Worm (Caenorhabditis elegans) whole organism, L4 larva: ENCODE data around the gene ifa-4.

Experiments
- hmg-1.1 ChIP-seq: fragments of 200-800 bp; sonication (Bioruptor generic); IDR thresholded peaks from 2 replicates; pipeline ENCODE4 v1.3.6; 2022; ENCODE audit warnings: missing genetic modification reagents, missing genetic modification characterization, missing compliant biosample characterization
- nhr-76 ChIP-seq: fragments of 150-350 bp; optimal IDR thresholded peaks from 2 replicates; lab custom pipeline; 2014; ENCODE audit warnings: missing biosample characterization, missing genetic modification characterization

DNA sequence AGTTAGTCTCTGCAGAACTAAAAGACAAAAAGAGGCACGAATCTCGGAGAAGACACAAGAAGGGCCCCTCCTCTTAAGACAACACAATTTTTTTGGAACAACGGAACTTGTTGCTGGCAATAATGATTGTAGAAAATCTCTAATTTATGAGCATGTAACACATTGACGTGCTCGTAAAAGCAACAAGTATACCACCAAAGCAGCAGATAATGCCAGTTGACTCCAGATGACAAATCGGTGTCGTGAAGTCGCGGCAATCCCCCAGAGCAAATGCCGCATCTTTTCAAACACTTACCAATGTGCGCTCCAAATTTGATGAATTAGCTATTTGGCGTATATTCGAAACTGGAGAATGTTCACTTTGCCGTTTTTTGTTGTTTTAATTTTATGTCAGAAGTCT lies 51.6 kb downstream of the ifa-4 start:
- no peak for TF ChIP-seq hmg-1.1 (GFP tag; lab: Robert Waterston, UW)
- TF ChIP-seq nhr-76 (tag; lab: Kevin White, UChicago) = no peak
